Worm (Caenorhabditis elegans): Measurements from ENCODE around the gene dnj-25.

The dnj-25 gene

ce11 chrV:20744290-20744837, at the start of gene dnj-25:
dnj-25 (minus strand) TSS chrV:20744346.
- TF ChIP-seq T26A8.4 (GFP tag; IDR thresholded peaks at IDR 0.05) (no peak), jun-1 (tag; optimal IDR thresholded peaks at IDR 0.05) (no peak), Y5F2A.4 (GFP tag; optimal IDR thresholded peaks at IDR 0.05) (no peak), mes-2 (tag; optimal IDR thresholded peaks at IDR 0.05; ENCODE audit: poor library complexity, severe bottlenecking) (peak; percentile 21), ces-1 (GFP tag; optimal IDR thresholded peaks at IDR 0.05) (no peak), hmg-1.1 (GFP tag; IDR thresholded peaks at IDR 0.05) (0 out of 2 replicates have a peak, but pooled peaks have one; percentile 13), D1046.2 (GFP tag; IDR thresholded peaks at IDR 0.05) (no peak), fkh-10 (GFP tag; optimal IDR thresholded peaks at IDR 0.05) (no peak), lin-38 (GFP tag; IDR thresholded peaks at IDR 0.05) (peak; percentile 77), aly-2 (tag; optimal IDR thresholded peaks at IDR 0.05) (no peak), ctbp-1 (GFP tag; IDR thresholded peaks at IDR 0.05) (no peak)

- TF ChIP-seq lim-7 (GFP tag; IDR thresholded peaks at IDR 0.05) = no peak
- TF ChIP-seq mxl-2 (GFP tag; conservative IDR thresholded peaks at IDR 0.05) = no peak
- peak in 1 of 2 experiments; percentile 23 for TF ChIP-seq unc-62 (GFP tag; optimal IDR thresholded peaks at IDR 0.05 in 1 of 2)
- no peak for TF ChIP-seq unc-62 (tag; optimal IDR thresholded peaks at IDR 0.05)
- no peak for TF ChIP-seq dmd-8 (GFP tag; IDR thresholded peaks at IDR 0.05)
- TF ChIP-seq ceh-62 (tag; optimal IDR thresholded peaks at IDR 0.05) = no peak
- no peak for TF ChIP-seq snpc-4 (tag; optimal IDR thresholded peaks at IDR 0.05)
- no peak for TF ChIP-seq F10B5.3 (tag; optimal IDR thresholded peaks at IDR 0.05)
- no peak for TF ChIP-seq daf-16 (GFP tag; optimal IDR thresholded peaks at IDR 0.05)
- TF ChIP-seq daf-16 (tag; optimal IDR thresholded peaks at IDR 0.05) = peak; percentile 46
- peak; percentile 47 for TF ChIP-seq pqm-1 (tag; optimal IDR thresholded peaks at IDR 0.05)
- no peak for TF ChIP-seq zip-11 (GFP tag; IDR thresholded peaks at IDR 0.05)
- TF ChIP-seq ztf-7 (tag; optimal IDR thresholded peaks at IDR 0.05) = no peak
- no peak for TF ChIP-seq ZK337.2 (GFP tag; IDR thresholded peaks at IDR 0.05)
- TF ChIP-seq arid-1 (GFP tag; conservative IDR thresholded peaks at IDR 0.05) = no peak
- peak; percentile 79 for TF ChIP-seq hlh-11 (tag; optimal IDR thresholded peaks at IDR 0.05)
- peak; percentile 10 for TF ChIP-seq nhr-77 (tag; optimal IDR thresholded peaks at IDR 0.05)
- TF ChIP-seq hmg-1.1 (GFP tag; IDR thresholded peaks at IDR 0.05) = 0 out of 2 replicates have a peak, but pooled peaks have one; percentile 21
- TF ChIP-seq egl-43 (GFP tag; IDR thresholded peaks at IDR 0.05) = 0 out of 2 replicates have a peak, but pooled peaks have one; percentile 53
- no peak for TF ChIP-seq vab-7 (GFP tag; IDR thresholded peaks at IDR 0.05)
- TF ChIP-seq lin-1 (GFP tag; IDR thresholded peaks at IDR 0.05) = 0 out of 2 replicates have a peak, but pooled peaks have one; percentile 29
- no peak for TF ChIP-seq gei-8 (GFP tag; optimal IDR thresholded peaks at IDR 0.05)
- no peak for TF ChIP-seq F49E8.2 (tag; optimal IDR thresholded peaks at IDR 0.05; ENCODE audit: borderline replicate concordance)
- peak; percentile 48; the same call in 1 of the 2 replicates for TF ChIP-seq pha-4 (GFP tag; IDR thresholded peaks at IDR 0.05)
- TF ChIP-seq pha-4 (tag; optimal IDR thresholded peaks at IDR 0.05) = no peak
- no peak for TF ChIP-seq Y5F2A.4 (GFP tag; optimal IDR thresholded peaks at IDR 0.05)
- TF ChIP-seq spr-3 (GFP tag; optimal IDR thresholded peaks at IDR 0.05) = no peak
- no peak for TF ChIP-seq nhr-237 (tag; optimal IDR thresholded peaks at IDR 0.05)
- peak; percentile 74 for TF ChIP-seq set-16 (GFP tag; IDR thresholded peaks at IDR 0.05)
- TF ChIP-seq tag-97 (GFP tag; IDR thresholded peaks at IDR 0.05) = no peak
- peak; percentile 71 for TF ChIP-seq hlh-30 (tag; optimal IDR thresholded peaks at IDR 0.05; ENCODE audit: insufficient read depth)
- TF ChIP-seq dve-1 (tag; optimal IDR thresholded peaks at IDR 0.05; ENCODE audit: insufficient read depth) = peak; percentile 78
- peak; percentile 39; the same call in 1 of the 2 replicates for TF ChIP-seq dmd-6 (GFP tag; IDR thresholded peaks at IDR 0.05)
- no peak for TF ChIP-seq lin-38 (GFP tag; IDR thresholded peaks at IDR 0.05)
- TF ChIP-seq nhr-28 (tag; optimal IDR thresholded peaks at IDR 0.05) = peak; percentile 19
- peak in 1 of 2 experiments; percentile 73 for TF ChIP-seq hif-1 (tag; optimal IDR thresholded peaks at IDR 0.05)
- TF ChIP-seq aha-1 (tag) = peak; percentile 22
- TF ChIP-seq rbr-2 (tag; optimal IDR thresholded peaks at IDR 0.05) = peak; percentile 9
- TF ChIP-seq nhr-11 (tag; optimal IDR thresholded peaks at IDR 0.05) = peak; percentile 59
Measured at ce11 chrV:20793761-20794160, 49.6 kb upstream of the dnj-25 start.

All from whole organism, L4 larva.